Worm (Caenorhabditis elegans) whole organism, L3 larva: ENCODE measurements around the gene fah-1.

ENCODE experiments used
- egl-27 ChIP-seq: sonication (generic microtip); optimal IDR thresholded peaks from 4 replicates; lab custom pipeline; 2017; ENCODE audit warnings: missing biosample characterization, missing genetic modification reagents, missing genetic modification characterization
- elt-1 ChIP-seq: fragments of 150-350 bp; optimal IDR thresholded peaks from 2 replicates; lab custom pipeline; 2014; ENCODE audit warnings: missing biosample characterization, missing genetic modification characterization
- elt-3 ChIP-seq, 3 experiments: fragments of 150-350 bp in 1 of 3; sonication (generic microtip) in 2 of 3; optimal IDR thresholded peaks; 2 replicates in 2 of 3; 4 replicates in 1 of 3; lab custom pipeline; 2014 to 2017; ENCODE audit warnings: missing biosample characterization in 3 of 3, missing genetic modification characterization in 3 of 3
- fkh-10 ChIP-seq: sonication (generic microtip); optimal IDR thresholded peaks from 2 replicates; lab custom pipeline; 2017; ENCODE audit warnings: missing biosample characterization, missing genetic modification reagents, missing genetic modification characterization
- lin-15B ChIP-seq: fragments of 150-350 bp; optimal IDR thresholded peaks from 2 replicates; lab custom pipeline; 2014; ENCODE audit warnings: missing biosample characterization, missing genetic modification characterization
- nfya-1 ChIP-seq: sonication (generic microtip); optimal IDR thresholded peaks from 2 replicates; lab custom pipeline; 2017; ENCODE audit warnings: missing genetic modification characterization, mild to moderate bottlenecking, missing compliant biosample characterization, antibody characterized with exemption, moderate library complexity; ENCODE audit not compliant: insufficient read depth
- nhr-11 ChIP-seq: fragments of 150-350 bp; optimal IDR thresholded peaks from 2 replicates; lab custom pipeline; 2014; ENCODE audit warnings: missing biosample characterization, missing genetic modification characterization
- nhr-12 ChIP-seq: fragments of 150-350 bp; optimal IDR thresholded peaks from 2 replicates; lab custom pipeline; 2014; ENCODE audit warnings: missing biosample characterization, missing genetic modification characterization
- zag-1 ChIP-seq: fragments of 150-350 bp; optimal IDR thresholded peaks from 2 replicates; lab custom pipeline; 2014; ENCODE audit warnings: missing biosample characterization, missing genetic modification characterization

DNA sequence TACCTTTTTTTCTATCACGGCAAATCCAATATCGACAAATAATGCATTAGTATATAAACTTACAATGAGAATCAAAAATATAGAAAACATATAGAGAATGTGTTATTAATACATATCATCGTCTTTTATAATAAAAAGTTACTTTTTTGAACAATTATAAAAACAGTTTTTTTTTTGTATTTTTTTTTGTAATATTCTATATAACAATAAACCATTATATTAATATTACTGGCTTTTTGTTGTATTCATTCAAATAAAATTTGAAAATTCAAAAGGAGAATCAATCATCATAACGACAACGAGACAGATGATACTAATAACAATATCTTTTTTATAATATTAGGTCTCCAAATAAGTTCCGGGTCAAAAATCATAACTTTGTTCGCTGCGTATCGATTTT, 11.2 kb downstream of the fah-1 start, which contains the start of gene K10C2.8:
- TF ChIP-seq fkh-10 (GFP tag; lab: Kevin White, UChicago) (no peak), elt-1 (tag; lab: Kevin White, UChicago) (no peak), elt-3 (tag; optimal IDR thresholded peaks at IDR 0.05; lab: Kevin White, UChicago) (no peak), zag-1 (tag; lab: Kevin White, UChicago) (no peak), nfya-1 (tag; lab: Kevin White, UChicago) (no peak), nhr-11 (no peak), nhr-12 (tag; lab: Kevin White, UChicago) (no peak), lin-15B (tag; lab: Kevin White, UChicago) (no peak), egl-27 (tag; lab: Kevin White, UChicago) (no peak)
